Fruit fly (Drosophila melanogaster) whole organism, embryonic: ENCODE data around the gene CG33932.

ENCODE experiments used
- BEAF-32 ChIP-seq: fragments of 200-800 bp; sonication (Bioruptor generic); optimal IDR thresholded peaks from 3 replicates; lab custom pipeline; 2017; ENCODE audit warnings: missing biosample characterization, missing genetic modification characterization, mild to moderate bottlenecking, moderate library complexity, missing genetic modification reagents
- Blimp-1 ChIP-seq: fragments of 200-800 bp; sonication (Bioruptor generic); optimal IDR thresholded peaks from 3 replicates; lab custom pipeline; 2018; ENCODE audit warnings: missing biosample characterization, missing genetic modification characterization, mild to moderate bottlenecking, moderate library complexity, missing genetic modification reagents
- CG11093 ChIP-seq: fragments of 200-800 bp; sonication (Bioruptor generic); IDR thresholded peaks from 3 replicates; pipeline ENCODE4 v1.3.6; 2022; ENCODE audit warnings: missing biosample characterization, missing genetic modification characterization
- CG11247 ChIP-seq: fragments of 200-800 bp; sonication (Bioruptor generic); IDR thresholded peaks from 2 replicates; pipeline ENCODE4 v1.3.6; 2022; ENCODE audit warnings: missing biosample characterization, missing genetic modification characterization
- CG12659 ChIP-seq: fragments of 200-800 bp; sonication (Bioruptor generic); optimal IDR thresholded peaks from 3 replicates; lab custom pipeline; 2017; ENCODE audit warnings: mild to moderate bottlenecking, missing biosample characterization, missing genetic modification reagents, missing genetic modification characterization
- CG13287 ChIP-seq: fragments of 200-800 bp; sonication (Bioruptor generic); IDR thresholded peaks from 2 replicates; pipeline ENCODE4 v1.3.6; 2022; ENCODE audit warnings: missing biosample characterization, missing genetic modification characterization; ENCODE audit not compliant: partially characterized antibody
- CG13894 ChIP-seq: fragments of 200-800 bp; sonication (Bioruptor generic); optimal IDR thresholded peaks from 3 replicates; lab custom pipeline; 2018; ENCODE audit warnings: missing biosample characterization, mild to moderate bottlenecking, missing genetic modification characterization, moderate library complexity
- CG2202 ChIP-seq: fragments of 200-800 bp; sonication (Bioruptor generic); optimal IDR thresholded peaks from 2 replicates; lab custom pipeline; 2018; ENCODE audit warnings: missing biosample characterization, mild to moderate bottlenecking, missing genetic modification characterization
- CG30020 ChIP-seq: fragments of 200-800 bp; optimal IDR thresholded peaks from 2 replicates; lab custom pipeline; 2019; ENCODE audit warnings: missing biosample characterization, mild to moderate bottlenecking, missing genetic modification characterization, moderate library complexity
- CG3065 ChIP-seq: fragments of 200-800 bp; sonication (Bioruptor generic); optimal IDR thresholded peaks from 2 replicates; lab custom pipeline; 2016; ENCODE audit warnings: missing biosample characterization, missing genetic modification characterization
- CG31365 ChIP-seq: fragments of 200-800 bp; sonication (Bioruptor generic); optimal IDR thresholded peaks from 2 replicates; lab custom pipeline; 2018; ENCODE audit warnings: missing biosample characterization, mild to moderate bottlenecking, missing genetic modification characterization
- CG34376 ChIP-seq: fragments of 200-800 bp; sonication (Bioruptor generic); optimal IDR thresholded peaks from 2 replicates; lab custom pipeline; 2018; ENCODE audit warnings: missing biosample characterization, mild to moderate bottlenecking, missing genetic modification characterization
- CG34422 ChIP-seq: fragments of 200-800 bp; sonication (Bioruptor generic); IDR thresholded peaks from 3 replicates; pipeline ENCODE4 v1.3.6; 2022; ENCODE audit warnings: missing biosample characterization, missing genetic modification characterization
- CG43689 ChIP-seq: fragments of 200-800 bp; sonication (Bioruptor generic); IDR thresholded peaks from 2 replicates; pipeline ENCODE4 v1.3.6; 2022; ENCODE audit warnings: missing biosample characterization, missing genetic modification characterization
- CG4707 ChIP-seq: fragments of 200-800 bp; sonication (Bioruptor generic); optimal IDR thresholded peaks from 2 replicates; lab custom pipeline; 2018; ENCODE audit warnings: missing biosample characterization, mild to moderate bottlenecking, missing genetic modification characterization, moderate library complexity
- CG6689 ChIP-seq: fragments of 200-800 bp; sonication (Bioruptor generic); IDR thresholded peaks from 2 replicates; pipeline ENCODE4 v1.3.6; 2022; ENCODE audit warnings: missing biosample characterization, missing genetic modification characterization
- CG7271 ChIP-seq: fragments of 200-800 bp; sonication (Bioruptor generic); optimal IDR thresholded peaks from 2 replicates; lab custom pipeline; 2018; ENCODE audit warnings: missing biosample characterization, mild to moderate bottlenecking, missing genetic modification characterization, moderate library complexity
- CG7786 ChIP-seq: fragments of 200-800 bp; sonication (Bioruptor generic); optimal IDR thresholded peaks from 2 replicates; lab custom pipeline; 2016; ENCODE audit warnings: missing biosample characterization, missing genetic modification characterization
- CG7839 ChIP-seq: fragments of 200-800 bp; sonication (Bioruptor generic); optimal IDR thresholded peaks from 3 replicates; lab custom pipeline; 2018; ENCODE audit warnings: missing biosample characterization, mild to moderate bottlenecking, missing genetic modification characterization, moderate library complexity
- CG8281 ChIP-seq: fragments of 200-800 bp; sonication (Bioruptor generic); optimal IDR thresholded peaks from 2 replicates; lab custom pipeline; 2018; ENCODE audit warnings: missing biosample characterization, mild to moderate bottlenecking, missing genetic modification characterization, moderate library complexity
- CTCF ChIP-seq: fragments of 200-800 bp; sonication (Bioruptor generic); optimal IDR thresholded peaks from 2 replicates; lab custom pipeline; 2017; ENCODE audit warnings: missing biosample characterization, mild to moderate bottlenecking, missing genetic modification characterization, moderate library complexity
- CoRest ChIP-seq: fragments of 200-800 bp; sonication (Bioruptor generic); optimal IDR thresholded peaks from 3 replicates; lab custom pipeline; 2018; ENCODE audit warnings: missing biosample characterization, mild to moderate bottlenecking, missing genetic modification characterization, moderate library complexity
- Drgx ChIP-seq: fragments of 200-800 bp; sonication (Bioruptor generic); IDR thresholded peaks from 2 replicates; pipeline ENCODE4 v1.3.6; 2022; ENCODE audit warnings: missing biosample characterization, missing genetic modification characterization
- Fer2 ChIP-seq: fragments of 200-800 bp; sonication (Bioruptor generic); optimal IDR thresholded peaks from 2 replicates; lab custom pipeline; 2018; ENCODE audit warnings: missing biosample characterization, mild to moderate bottlenecking, missing genetic modification characterization, moderate library complexity
- HmgZ ChIP-seq: fragments of 200-800 bp; sonication (Bioruptor generic); optimal IDR thresholded peaks from 2 replicates; lab custom pipeline; 2018; ENCODE audit warnings: missing biosample characterization, mild to moderate bottlenecking, missing genetic modification characterization
- Hmr ChIP-seq: fragments of 200-800 bp; sonication (Bioruptor generic); optimal IDR thresholded peaks from 3 replicates; lab custom pipeline; 2017; ENCODE audit warnings: mild to moderate bottlenecking, missing biosample characterization, missing genetic modification reagents, missing genetic modification characterization
- Mes4 ChIP-seq: fragments of 200-800 bp; sonication (Bioruptor generic); optimal IDR thresholded peaks from 2 replicates; lab custom pipeline; 2016; ENCODE audit warnings: missing biosample characterization, missing genetic modification characterization
- Opbp ChIP-seq: fragments of 200-800 bp; sonication (Bioruptor generic); IDR thresholded peaks from 3 replicates; pipeline ENCODE4 v1.3.6; 2022; ENCODE audit warnings: missing biosample characterization, missing genetic modification characterization; ENCODE audit not compliant: partially characterized antibody
- Rfx ChIP-seq: fragments of 200-800 bp; sonication (Bioruptor generic); IDR thresholded peaks from 2 replicates; pipeline ENCODE4 v1.3.6; 2022; ENCODE audit warnings: missing biosample characterization, missing genetic modification characterization
- Xrp1 ChIP-seq: fragments of 200-800 bp; sonication (Bioruptor generic); IDR thresholded peaks from 2 replicates; pipeline ENCODE4 v1.3.6; 2022; ENCODE audit warnings: missing biosample characterization, missing genetic modification characterization
- btn ChIP-seq: fragments of 200-800 bp; sonication (Bioruptor generic); optimal IDR thresholded peaks from 2 replicates; lab custom pipeline; 2016; ENCODE audit warnings: missing biosample characterization, missing genetic modification characterization
- disco-r ChIP-seq: fragments of 200-800 bp; sonication (Bioruptor generic); optimal IDR thresholded peaks from 2 replicates; lab custom pipeline; 2016; ENCODE audit warnings: missing biosample characterization, missing genetic modification characterization
- dmrt11E ChIP-seq: fragments of 200-800 bp; sonication (Bioruptor generic); optimal IDR thresholded peaks from 3 replicates; lab custom pipeline; 2018; ENCODE audit warnings: missing biosample characterization, mild to moderate bottlenecking, missing genetic modification characterization, moderate library complexity
- dysf ChIP-seq: fragments of 200-800 bp; sonication (Bioruptor generic); IDR thresholded peaks from 3 replicates; pipeline ENCODE4 v1.3.6; 2022; ENCODE audit warnings: missing biosample characterization, missing genetic modification characterization
- gce ChIP-seq: fragments of 200-800 bp; sonication (Bioruptor generic); IDR thresholded peaks from 3 replicates; pipeline ENCODE4 v1.3.6; 2022; ENCODE audit warnings: missing biosample characterization, missing genetic modification characterization
- grn ChIP-seq: fragments of 200-800 bp; sonication (Bioruptor generic); optimal IDR thresholded peaks from 3 replicates; lab custom pipeline; 2017; ENCODE audit warnings: missing biosample characterization, missing genetic modification characterization
- insv ChIP-seq, 2 experiments: fragments of 200-800 bp; sonication (Bioruptor generic); optimal IDR thresholded peaks; 3 replicates each; lab custom pipeline; 2016 to 2018; ENCODE audit warnings: missing biosample characterization in 2 of 2, missing genetic modification characterization in 2 of 2
- jigr1 ChIP-seq: fragments of 200-800 bp; sonication (Bioruptor generic); IDR thresholded peaks from 3 replicates; pipeline ENCODE4 v1.3.6; 2022; ENCODE audit warnings: missing biosample characterization, missing genetic modification characterization
- lilli ChIP-seq: fragments of 200-800 bp; sonication (Bioruptor generic); optimal IDR thresholded peaks from 3 replicates; lab custom pipeline; 2016; ENCODE audit warnings: missing biosample characterization, missing genetic modification characterization
- lmd ChIP-seq: fragments of 200-800 bp; sonication (Bioruptor generic); IDR thresholded peaks from 2 replicates; pipeline ENCODE4 v1.3.6; 2022; ENCODE audit warnings: missing biosample characterization, missing genetic modification characterization
- peb ChIP-seq: fragments of 200-800 bp; sonication (Bioruptor generic); IDR thresholded peaks from 2 replicates; pipeline ENCODE4 v1.3.6; 2022; ENCODE audit warnings: missing biosample characterization, missing genetic modification characterization
- phol ChIP-seq: fragments of 200-800 bp; sonication (Bioruptor generic); optimal IDR thresholded peaks from 3 replicates; lab custom pipeline; 2018; ENCODE audit warnings: missing biosample characterization, mild to moderate bottlenecking, missing genetic modification characterization, moderate library complexity
- pita ChIP-seq: fragments of 200-800 bp; sonication (Bioruptor generic); optimal IDR thresholded peaks from 2 replicates; lab custom pipeline; 2017; ENCODE audit warnings: missing biosample characterization, mild to moderate bottlenecking, missing genetic modification characterization
- prd ChIP-seq, 3 experiments: fragments of >200 bp in 2 of 3; fragments of 200-800 bp in 1 of 3; sonication (Bioruptor generic) in 1 of 3; optimal IDR thresholded peaks in 2 of 3; IDR thresholded peaks in 1 of 3; 2 replicates in 2 of 3; 3 replicates in 1 of 3; pipeline versions ENCODE4 v1.3.6 to Lab custom; 2017 to 2022; ENCODE audit warnings: missing biosample characterization in 1 of 3, missing genetic modification characterization in 1 of 3
- sens ChIP-seq: fragments of 200-800 bp; sonication (Bioruptor generic); peaks from one replicate; lab custom pipeline; 2016; ENCODE audit warnings: missing biosample characterization, missing genetic modification characterization
- sqz ChIP-seq: fragments of 200-800 bp; sonication (Bioruptor generic); optimal IDR thresholded peaks from 3 replicates; lab custom pipeline; 2018; ENCODE audit warnings: missing biosample characterization, mild to moderate bottlenecking, missing genetic modification characterization
- ssp ChIP-seq: fragments of 200-800 bp; sonication (Bioruptor generic); IDR thresholded peaks from 2 replicates; pipeline ENCODE4 v1.3.6; 2022; ENCODE audit warnings: missing biosample characterization, missing genetic modification characterization
- stc ChIP-seq: fragments of 200-800 bp; sonication (Bioruptor generic); IDR thresholded peaks from 2 replicates; pipeline ENCODE4 v1.3.6; 2022; ENCODE audit warnings: missing biosample characterization, missing genetic modification characterization
- tgo ChIP-seq: fragments of 200-800 bp; sonication (Bioruptor generic); IDR thresholded peaks from 3 replicates; pipeline ENCODE4 v1.3.6; 2022; ENCODE audit warnings: missing biosample characterization, missing genetic modification characterization

The CG33932 gene

dm6 chrX:19694792-19695558 is 49.3 kb upstream of the CG33932 start, which contains the start of gene CG14229 (continued):
- TF ChIP-seq CG12659 (no peak), tgo (peak; percentile 33; the same call in 1 of the 3 replicates), insv (GFP tag; optimal IDR thresholded peaks at IDR 0.05; lab: Kevin White, UChicago) (no peak), CoRest (tag; lab: Kevin White, UChicago) (no peak), phol (tag; lab: Kevin White, UChicago) (peak; percentile 3), Hmr (GFP tag; lab: Kevin White, UChicago) (no peak), gce (GFP tag; lab: Robert Waterston, UW) (0 out of 3 replicates have a peak, but pooled peaks have one; percentile 23), Drgx (GFP tag; lab: Robert Waterston, UW) (peak; percentile 29; the same call in 1 of the 2 replicates), pita (no peak), CG30020 (tag; lab: Kevin White, UChicago) (no peak), peb (no peak), CG3065 (GFP tag; lab: Kevin White, UChicago) (no peak), CG7839 (tag; lab: Kevin White, UChicago) (no peak), Blimp-1 (GFP tag; lab: Kevin White, UChicago) (no peak), Opbp (GFP tag; lab: Robert Waterston, UW) (no peak), BEAF-32 (GFP tag; lab: Kevin White, UChicago) (peak; percentile 54), CG4707 (no peak), CG43689 (no peak), grn (no peak), Xrp1 (GFP tag; lab: Robert Waterston, UW) (peak; percentile 59), CG11247 (GFP tag; lab: Robert Waterston, UW) (no peak), disco-r (GFP tag; lab: Kevin White, UChicago) (no peak), btn (GFP tag; lab: Kevin White, UChicago) (no peak), CG11093 (GFP tag; lab: Robert Waterston, UW) (no peak), CG6689 (GFP tag; lab: Robert Waterston, UW) (peak; percentile 77), sens (GFP tag; lab: Kevin White, UChicago) (peak; percentile 71), jigr1 (GFP tag; lab: Robert Waterston, UW) (no peak), Mes4 (GFP tag; lab: Kevin White, UChicago) (no peak), CG34376 (GFP tag; lab: Kevin White, UChicago) (no peak), CG2202 (tag; lab: Kevin White, UChicago) (no peak), CTCF (no peak), Fer2 (tag; lab: Kevin White, UChicago) (no peak), sqz (no peak), CG31365 (no peak), CG34422 (GFP tag; lab: Robert Waterston, UW) (0 out of 3 replicates have a peak, but pooled peaks have one; percentile 12), stc (0 out of 2 replicates have a peak, but pooled peaks have one; percentile 40), CG13894 (tag; lab: Kevin White, UChicago) (no peak), HmgZ (tag; lab: Kevin White, UChicago) (no peak), lmd (GFP tag; lab: Robert Waterston, UW) (peak; percentile 38; the same call in 1 of the 2 replicates), CG7271 (tag; lab: Kevin White, UChicago) (no peak), Rfx (GFP tag; lab: Robert Waterston, UW) (no peak), dmrt11E (tag; lab: Kevin White, UChicago) (no peak), CG13287 (GFP tag; lab: Robert Waterston, UW) (peak; percentile 27; the same call in 1 of the 2 replicates), dysf (GFP tag; lab: Robert Waterston, UW) (no peak), CG7786 (no peak), CG8281 (tag; lab: Kevin White, UChicago) (no peak), prd (optimal IDR thresholded peaks at IDR 0.05; lab: Kevin White, UChicago) (no peak), prd (GFP tag; IDR thresholded peaks at IDR 0.05; lab: Robert Waterston, UW) (peak; percentile 48; the same call in 1 of the 3 replicates), ssp (GFP tag; lab: Robert Waterston, UW) (no peak; the same call in 1 of the 2 replicates), lilli (GFP tag; lab: Kevin White, UChicago) (peak; percentile 26)
